Fruit fly (Drosophila melanogaster): ENCODE measurements around the gene CG32006.

The CG32006 gene

dm6 chr4:179062-179919 is 28.7 kb downstream of the CG32006 start, which contains the start of gene Arl4 (continued):
- TF ChIP-seq CG8944 (GFP tag; optimal IDR thresholded peaks at IDR 0.05) (no peak), jing (GFP tag; optimal IDR thresholded peaks at IDR 0.05) (no peak), CG15269 (tag; optimal IDR thresholded peaks at IDR 0.05) (no peak), dmrt99B (tag; optimal IDR thresholded peaks at IDR 0.05) (no peak), CG12659 (GFP tag; optimal IDR thresholded peaks at IDR 0.05) (peak; percentile 59), cato (GFP tag; optimal IDR thresholded peaks at IDR 0.05; ENCODE audit: borderline replicate concordance) (no peak), PHDP (tag; optimal IDR thresholded peaks at IDR 0.05) (no peak), wor (GFP tag; IDR thresholded peaks at IDR 0.05) (no peak), CG11456 (GFP tag; IDR thresholded peaks at IDR 0.05) (no peak), CG17802 (tag; optimal IDR thresholded peaks at IDR 0.05) (peak; percentile 98), chif (GFP tag; optimal IDR thresholded peaks at IDR 0.05) (no peak), CG1024 (GFP tag; IDR thresholded peaks at IDR 0.05) (peak; percentile 99), Six4 (GFP tag; optimal IDR thresholded peaks at IDR 0.05) (no peak), Fer3 (tag; optimal IDR thresholded peaks at IDR 0.05) (peak; percentile 22), CG4617 (GFP tag; optimal IDR thresholded peaks at IDR 0.05; ENCODE audit: borderline replicate concordance) (peak; percentile 86), vfl (GFP tag; optimal IDR thresholded peaks at IDR 0.05) (no peak), fu2 (GFP tag; optimal IDR thresholded peaks at IDR 0.05) (peak; percentile 36), Awh (GFP tag; IDR thresholded peaks at IDR 0.05) (no peak), MESR4 (GFP tag; optimal IDR thresholded peaks at IDR 0.05) (peak; percentile 75), da (GFP tag; optimal IDR thresholded peaks at IDR 0.05) (no peak), Eip74EF (GFP tag; optimal IDR thresholded peaks at IDR 0.05) (no peak), Mrtf (GFP tag; IDR thresholded peaks at IDR 0.05) (no peak), pfk (GFP tag; optimal IDR thresholded peaks at IDR 0.05) (peak; percentile 87), br (optimal IDR thresholded peaks at IDR 0.05) (no peak), CG2120 (GFP tag; optimal IDR thresholded peaks at IDR 0.05) (peak; percentile 26), eve (GFP tag; optimal IDR thresholded peaks at IDR 0.05) (no peak), vvl (GFP tag; IDR thresholded peaks at IDR 0.05) (no peak), CG3065 (GFP tag; optimal IDR thresholded peaks at IDR 0.05) (peak; percentile 8), Med (GFP tag) (peak; percentile 65), crc (GFP tag; optimal IDR thresholded peaks at IDR 0.05) (no peak), CG31441 (GFP tag; IDR thresholded peaks at IDR 0.05) (0 out of 2 replicates have a peak, but pooled peaks have one; percentile 36), CG2712 (tag; optimal IDR thresholded peaks at IDR 0.05) (peak; percentile 3), CG11696 (GFP tag; IDR thresholded peaks at IDR 0.05) (no peak), CG10366 (GFP tag; IDR thresholded peaks at IDR 0.05) (no peak), CG2199 (GFP tag; IDR thresholded peaks at IDR 0.05) (peak; percentile 59; the same call in 2 of the 3 replicates), CG10431 (GFP tag; optimal IDR thresholded peaks at IDR 0.05) (peak; percentile 94), CG8924 (tag; optimal IDR thresholded peaks at IDR 0.05) (no peak), onecut (GFP tag; IDR thresholded peaks at IDR 0.05) (0 out of 2 replicates have a peak, but pooled peaks have one; percentile 6), CG12155 (GFP tag; optimal IDR thresholded peaks at IDR 0.05) (no peak), nom (GFP tag; optimal IDR thresholded peaks at IDR 0.05) (peak; percentile 20), CG13894 (tag; optimal IDR thresholded peaks at IDR 0.05) (peak; percentile 72), CG2889 (GFP tag; IDR thresholded peaks at IDR 0.05) (no peak), Ravus (GFP tag; IDR thresholded peaks at IDR 0.05) (no peak), Dfd (GFP tag; optimal IDR thresholded peaks at IDR 0.05) (peak in 1 of 2 experiments; percentile 80), kni (GFP tag; optimal IDR thresholded peaks at IDR 0.05) (peak; percentile 57), CG14710 (tag; optimal IDR thresholded peaks at IDR 0.05) (peak; percentile 56), dpn (GFP tag; optimal IDR thresholded peaks at IDR 0.05) (peak; percentile 8 to 11), CG17612 (GFP tag; IDR thresholded peaks at IDR 0.05) (no peak), Rx (GFP tag; IDR thresholded peaks at IDR 0.05) (no peak)

All from whole organism, embryonic.